Fruit fly (Drosophila melanogaster) whole organism, prepupa: ENCODE results near the gene rpr.
A peak's percentile ranks its signal among the peaks of the same experiment; 100 is the strongest.

Source experiments
- Blimp-1 ChIP-seq: fragments of 200-800 bp; sonication (Bioruptor generic); optimal IDR thresholded peaks from 3 replicates; lab custom pipeline; 2017; ENCODE audit warnings: missing biosample characterization, missing genetic modification characterization, mild to moderate bottlenecking, moderate library complexity, missing genetic modification reagents
- CG10669 ChIP-seq: fragments of 200-800 bp; sonication (Bioruptor generic); optimal IDR thresholded peaks from 3 replicates; lab custom pipeline; 2018; ENCODE audit warnings: missing biosample characterization, mild to moderate bottlenecking, missing genetic modification characterization, moderate library complexity
- CG11762 ChIP-seq: fragments of 200-800 bp; sonication (Bioruptor generic); optimal IDR thresholded peaks from 3 replicates; lab custom pipeline; 2016; ENCODE audit warnings: missing biosample characterization, missing genetic modification characterization; ENCODE audit not compliant: insufficient read depth
- CG11902 ChIP-seq: fragments of 200-800 bp; sonication (Bioruptor generic); optimal IDR thresholded peaks from 3 replicates; lab custom pipeline; 2016; ENCODE audit warnings: missing biosample characterization, missing genetic modification characterization
- CG15336 ChIP-seq: fragments of 200-800 bp; sonication (Bioruptor generic); IDR thresholded peaks from 2 replicates; pipeline ENCODE4 v1.3.6; 2022; ENCODE audit warnings: missing biosample characterization, missing genetic modification characterization
- CG1621 ChIP-seq: fragments of 200-800 bp; sonication (Bioruptor generic); optimal IDR thresholded peaks from 3 replicates; lab custom pipeline; 2018; ENCODE audit warnings: missing biosample characterization, mild to moderate bottlenecking, missing genetic modification characterization
- CG16779 ChIP-seq: fragments of 200-800 bp; sonication (Bioruptor generic); optimal IDR thresholded peaks from 3 replicates; lab custom pipeline; 2017; ENCODE audit warnings: missing biosample characterization, mild to moderate bottlenecking, missing genetic modification characterization
- CG3032 ChIP-seq: fragments of 200-800 bp; optimal IDR thresholded peaks from 2 replicates; lab custom pipeline; 2019; ENCODE audit warnings: missing biosample characterization, mild to moderate bottlenecking, missing genetic modification characterization, moderate library complexity
- CG31627 ChIP-seq: fragments of 200-800 bp; sonication (Bioruptor generic); optimal IDR thresholded peaks from 3 replicates; lab custom pipeline; 2016; ENCODE audit warnings: missing biosample characterization, missing genetic modification characterization
- CG32006 ChIP-seq: fragments of 200-800 bp; sonication (Bioruptor generic); optimal IDR thresholded peaks from 3 replicates; lab custom pipeline; 2017; ENCODE audit warnings: missing biosample characterization, mild to moderate bottlenecking, missing genetic modification characterization
- CG3919 ChIP-seq: fragments of 200-800 bp; sonication (Bioruptor generic); optimal IDR thresholded peaks from 3 replicates; lab custom pipeline; 2016; ENCODE audit warnings: missing biosample characterization, missing genetic modification characterization
- CG4318 ChIP-seq: fragments of 200-800 bp; sonication (Bioruptor generic); optimal IDR thresholded peaks from 3 replicates; lab custom pipeline; 2017; ENCODE audit warnings: missing biosample characterization, mild to moderate bottlenecking, missing genetic modification characterization
- CG6163 ChIP-seq: fragments of 200-800 bp; sonication (Bioruptor generic); IDR thresholded peaks from 3 replicates; pipeline ENCODE4 v1.3.6; 2022; ENCODE audit warnings: missing biosample characterization, missing genetic modification characterization
- CG6276 ChIP-seq: fragments of 200-800 bp; sonication (Bioruptor generic); optimal IDR thresholded peaks from 2 replicates; lab custom pipeline; 2017; ENCODE audit warnings: missing biosample characterization, mild to moderate bottlenecking, missing genetic modification characterization
- CG6792 ChIP-seq: fragments of 200-800 bp; sonication (Bioruptor generic); optimal IDR thresholded peaks from 3 replicates; lab custom pipeline; 2016; ENCODE audit warnings: missing biosample characterization, missing genetic modification characterization
- CG6808 ChIP-seq: fragments of 200-800 bp; sonication (Bioruptor generic); optimal IDR thresholded peaks from 3 replicates; lab custom pipeline; 2017; ENCODE audit warnings: missing biosample characterization, missing genetic modification characterization, mild to moderate bottlenecking, moderate library complexity, missing genetic modification reagents
- CG6854 ChIP-seq: fragments of 200-800 bp; sonication (Bioruptor generic); optimal IDR thresholded peaks from 2 replicates; lab custom pipeline; 2017; ENCODE audit warnings: missing biosample characterization, mild to moderate bottlenecking, missing genetic modification characterization
- CG7368 ChIP-seq: fragments of 200-800 bp; sonication (Bioruptor generic); optimal IDR thresholded peaks from 3 replicates; lab custom pipeline; 2016; ENCODE audit warnings: missing biosample characterization, missing genetic modification characterization
- CG8119 ChIP-seq: fragments of 200-800 bp; sonication (Bioruptor generic); IDR thresholded peaks from 3 replicates; pipeline ENCODE4 v1.3.6; 2022; ENCODE audit warnings: missing biosample characterization, missing genetic modification characterization
- CG8319 ChIP-seq: fragments of 200-800 bp; sonication (Bioruptor generic); optimal IDR thresholded peaks from 3 replicates; lab custom pipeline; 2016; ENCODE audit warnings: missing biosample characterization, missing genetic modification characterization
- CG8632 ChIP-seq: fragments of 200-800 bp; sonication (Bioruptor generic); optimal IDR thresholded peaks from 3 replicates; lab custom pipeline; 2016; ENCODE audit warnings: missing biosample characterization, missing genetic modification characterization
- CG9139 ChIP-seq: fragments of 200-800 bp; sonication (Bioruptor generic); optimal IDR thresholded peaks from 3 replicates; lab custom pipeline; 2017; ENCODE audit warnings: missing biosample characterization, mild to moderate bottlenecking, missing genetic modification characterization
- Eip78C ChIP-seq: fragments of 200-800 bp; sonication (Bioruptor generic); peaks from one replicate; lab custom pipeline; 2016; ENCODE audit warnings: missing biosample characterization, missing genetic modification characterization
- Eip93F ChIP-seq: fragments of 200-800 bp; sonication (Bioruptor generic); optimal IDR thresholded peaks from 2 replicates; lab custom pipeline; 2016; ENCODE audit warnings: missing biosample characterization, mild to moderate bottlenecking, missing genetic modification characterization
- Ets21C ChIP-seq: fragments of 200-800 bp; sonication (Bioruptor generic); optimal IDR thresholded peaks from 3 replicates; lab custom pipeline; 2016; ENCODE audit warnings: missing biosample characterization, missing genetic modification characterization
- Ets96B ChIP-seq: fragments of 200-800 bp; optimal IDR thresholded peaks from 2 replicates; lab custom pipeline; 2019; ENCODE audit warnings: missing biosample characterization, mild to moderate bottlenecking, missing genetic modification characterization, moderate library complexity
- Gug ChIP-seq: fragments of 200-800 bp; sonication (Bioruptor generic); IDR thresholded peaks from 2 replicates; pipeline ENCODE4 v1.3.6; 2022; ENCODE audit warnings: missing biosample characterization, missing genetic modification characterization
- Hr38 ChIP-seq: sonication (Bioruptor generic); optimal IDR thresholded peaks from 2 replicates; lab custom pipeline; 2016; ENCODE audit warnings: missing biosample characterization, missing genetic modification characterization
- Hr39 ChIP-seq: fragments of 200-800 bp; sonication (Bioruptor generic); optimal IDR thresholded peaks from 2 replicates; lab custom pipeline; 2016; ENCODE audit warnings: missing biosample characterization, missing genetic modification characterization
- Hr4 ChIP-seq: fragments of 200-800 bp; sonication (Bioruptor generic); optimal IDR thresholded peaks from 3 replicates; lab custom pipeline; 2016; ENCODE audit warnings: missing biosample characterization, missing genetic modification characterization
- Lpt ChIP-seq: fragments of 200-800 bp; sonication (Bioruptor generic); optimal IDR thresholded peaks from 3 replicates; lab custom pipeline; 2016; ENCODE audit warnings: missing biosample characterization, missing genetic modification characterization
- OdsH ChIP-seq: fragments of 200-800 bp; sonication (Bioruptor generic); optimal IDR thresholded peaks from 3 replicates; lab custom pipeline; 2016; ENCODE audit warnings: missing biosample characterization, missing genetic modification characterization
- Smox ChIP-seq: fragments of 200-800 bp; sonication (Bioruptor generic); optimal IDR thresholded peaks from 3 replicates; lab custom pipeline; 2016; ENCODE audit warnings: missing biosample characterization, missing genetic modification characterization
- Sox102F ChIP-seq: fragments of 200-800 bp; sonication (Bioruptor generic); optimal IDR thresholded peaks from 2 replicates; lab custom pipeline; 2016; ENCODE audit warnings: missing biosample characterization, mild to moderate bottlenecking, missing genetic modification characterization
- Sox15 ChIP-seq: fragments of 200-800 bp; sonication (Bioruptor generic); optimal IDR thresholded peaks from 3 replicates; lab custom pipeline; 2016; ENCODE audit warnings: missing biosample characterization, missing genetic modification characterization
- achi ChIP-seq: fragments of 200-800 bp; sonication (Bioruptor generic); optimal IDR thresholded peaks from 3 replicates; lab custom pipeline; 2016; ENCODE audit warnings: missing biosample characterization, missing genetic modification characterization
- acj6 ChIP-seq: fragments of 200-800 bp; sonication (Bioruptor generic); optimal IDR thresholded peaks from 3 replicates; lab custom pipeline; 2016; ENCODE audit warnings: missing biosample characterization, missing genetic modification characterization
- dac ChIP-seq: fragments of 200-800 bp; sonication (Bioruptor generic); optimal IDR thresholded peaks from 2 replicates; lab custom pipeline; 2017; ENCODE audit warnings: missing biosample characterization, mild to moderate bottlenecking, missing genetic modification characterization
- dsx ChIP-seq: fragments of 200-800 bp; optimal IDR thresholded peaks from 3 replicates; lab custom pipeline; 2019; ENCODE audit warnings: missing biosample characterization, mild to moderate bottlenecking, missing genetic modification characterization, moderate library complexity; ENCODE audit not compliant: poor library complexity, severe bottlenecking
- eg ChIP-seq: fragments of 200-800 bp; sonication (Bioruptor generic); IDR thresholded peaks from 3 replicates; pipeline ENCODE4 v1.3.6; 2022; ENCODE audit warnings: missing biosample characterization, missing genetic modification characterization
- fd59A ChIP-seq: fragments of 200-800 bp; sonication (Bioruptor generic); optimal IDR thresholded peaks from 2 replicates; lab custom pipeline; 2017; ENCODE audit warnings: missing biosample characterization, mild to moderate bottlenecking, missing genetic modification characterization, missing genetic modification reagents
- fd85E ChIP-seq: fragments of 200-800 bp; sonication (Bioruptor generic); optimal IDR thresholded peaks from 3 replicates; lab custom pipeline; 2016; ENCODE audit warnings: missing biosample characterization, missing genetic modification characterization
- fkh ChIP-seq: fragments of 200-800 bp; sonication (Bioruptor generic); optimal IDR thresholded peaks from 3 replicates; lab custom pipeline; 2017; ENCODE audit warnings: missing biosample characterization, mild to moderate bottlenecking, missing genetic modification characterization, moderate library complexity
- lz ChIP-seq: fragments of 200-800 bp; sonication (Bioruptor generic); optimal IDR thresholded peaks from 3 replicates; lab custom pipeline; 2016; ENCODE audit warnings: missing biosample characterization, missing genetic modification characterization
- pdm3 ChIP-seq: fragments of 200-800 bp; sonication (Bioruptor generic); optimal IDR thresholded peaks from 3 replicates; lab custom pipeline; 2016; ENCODE audit warnings: missing biosample characterization, missing genetic modification characterization
- salr ChIP-seq, 2 experiments: fragments of 200-800 bp; sonication (Bioruptor generic); optimal IDR thresholded peaks; 3 replicates each; lab custom pipeline; 2016 to 2018; ENCODE audit warnings: missing biosample characterization in 2 of 2, missing genetic modification characterization in 2 of 2, mild to moderate bottlenecking in 1 of 2
- spab ChIP-seq: fragments of 200-800 bp; sonication (Bioruptor generic); optimal IDR thresholded peaks from 2 replicates; lab custom pipeline; 2017; ENCODE audit warnings: missing biosample characterization, mild to moderate bottlenecking, missing genetic modification characterization, missing genetic modification reagents
- ss ChIP-seq, 2 experiments: fragments of 200-800 bp; sonication (Bioruptor generic); optimal IDR thresholded peaks; 2 replicates in 1 of 2; 3 replicates in 1 of 2; lab custom pipeline; 2017 to 2018; ENCODE audit warnings: mild to moderate bottlenecking in 2 of 2, missing biosample characterization in 2 of 2, missing genetic modification characterization in 2 of 2, moderate library complexity in 1 of 2
- svp ChIP-seq: fragments of 200-800 bp; sonication (Bioruptor generic); peaks from one replicate; lab custom pipeline; 2016; ENCODE audit warnings: missing biosample characterization, missing genetic modification characterization
- topi ChIP-seq: fragments of 200-800 bp; sonication (Bioruptor generic); optimal IDR thresholded peaks from 3 replicates; lab custom pipeline; 2016; ENCODE audit warnings: missing biosample characterization, missing genetic modification characterization

Gene rpr

DNA sequence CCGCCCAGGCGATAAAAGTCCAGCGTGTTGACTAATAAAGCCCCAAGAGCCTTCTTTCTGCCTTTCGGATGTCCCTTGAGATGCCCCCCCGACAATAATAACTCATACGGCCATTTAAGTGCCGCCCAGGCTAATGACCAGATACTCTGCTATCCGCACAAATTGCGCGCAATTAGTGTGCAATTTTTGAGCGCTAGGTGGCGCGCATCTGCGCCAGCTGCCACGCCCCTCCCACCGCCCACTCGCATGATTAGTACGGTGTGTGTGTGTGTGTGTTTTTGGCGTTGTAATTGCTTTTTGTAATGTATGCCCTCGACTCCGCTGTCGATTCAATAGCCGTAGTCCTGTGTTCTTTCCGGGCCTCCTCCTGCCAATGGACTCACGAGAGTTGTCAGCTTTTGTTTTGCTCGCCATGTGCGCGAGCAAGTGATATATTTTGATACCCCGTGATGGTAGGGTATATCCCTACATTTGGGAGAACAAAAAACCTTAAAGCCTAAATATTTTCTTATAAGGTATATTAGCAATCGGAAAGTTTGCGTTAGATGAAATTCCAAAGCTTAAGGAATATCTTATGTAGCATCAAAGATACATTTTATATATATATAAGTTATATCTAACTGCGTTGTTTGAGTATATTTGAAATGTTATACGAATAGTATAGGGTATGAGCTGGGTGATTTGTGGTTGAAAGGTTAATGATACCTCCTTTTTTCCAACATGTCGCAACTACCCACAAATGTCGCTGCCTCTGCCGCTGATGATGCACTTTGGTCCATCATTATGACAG lies 7.5 kb upstream of the rpr start:
- TF ChIP-seq CG6854 (GFP tag; lab: Kevin White, UChicago) (no peak), CG8632 (peak; percentile 26), Eip93F (no peak), spab (GFP tag; lab: Kevin White, UChicago) (peak; percentile 46), Hr4 (GFP tag; lab: Kevin White, UChicago) (no peak), Blimp-1 (no peak), CG8119 (no peak), fkh (GFP tag; lab: Kevin White, UChicago) (no peak), CG6792 (GFP tag; lab: Kevin White, UChicago) (peak; percentile 43), CG6276 (no peak), lz (peak; percentile 33), CG6808 (GFP tag; lab: Kevin White, UChicago) (peak; percentile 33), ss (GFP tag; optimal IDR thresholded peaks at IDR 0.05; lab: Kevin White, UChicago) (peak; percentile 21 to 61), topi (GFP tag; lab: Kevin White, UChicago) (peak; percentile 34), Sox102F (GFP tag; lab: Kevin White, UChicago) (peak; percentile 41), CG10669 (GFP tag; lab: Kevin White, UChicago) (peak; percentile 30), CG6163 (GFP tag; lab: Robert Waterston, UW) (0 out of 3 replicates have a peak, but pooled peaks have one; percentile 20), Ets96B (tag; lab: Kevin White, UChicago) (peak; percentile 54), CG3919 (peak; percentile 22), pdm3 (peak; percentile 52), dsx (peak; percentile 27), achi (peak; percentile 45), Hr38 (no peak), CG11902 (GFP tag; lab: Kevin White, UChicago) (peak; percentile 35), CG32006 (GFP tag; lab: Kevin White, UChicago) (peak; percentile 34), acj6 (GFP tag; lab: Kevin White, UChicago) (peak; percentile 57), Gug (GFP tag; lab: Robert Waterston, UW) (no peak), CG31627 (GFP tag; lab: Kevin White, UChicago) (peak; percentile 71), Hr39 (GFP tag; lab: Kevin White, UChicago) (peak; percentile 72), CG1621 (tag; lab: Kevin White, UChicago) (no peak), OdsH (GFP tag; lab: Kevin White, UChicago) (peak; percentile 57), CG11762 (GFP tag; lab: Kevin White, UChicago) (no peak), CG4318 (GFP tag; lab: Kevin White, UChicago) (no peak), Lpt (GFP tag; lab: Kevin White, UChicago) (no peak), dac (GFP tag; lab: Kevin White, UChicago) (no peak), svp (GFP tag; lab: Kevin White, UChicago) (peak; percentile 80), eg (no peak), CG8319 (GFP tag; lab: Kevin White, UChicago) (no peak), CG9139 (GFP tag; lab: Kevin White, UChicago) (no peak), CG16779 (tag; lab: Kevin White, UChicago) (no peak), CG3032 (tag; lab: Kevin White, UChicago) (peak; percentile 38), CG7368 (GFP tag; lab: Kevin White, UChicago) (no peak), Ets21C (peak; percentile 49), Sox15 (GFP tag; lab: Kevin White, UChicago) (peak; percentile 37), salr (GFP tag; optimal IDR thresholded peaks at IDR 0.05; lab: Kevin White, UChicago) (peak in 1 of 2 experiments; percentile 8), CG15336 (no peak), fd85E (no peak), fd59A (peak; percentile 60), Eip78C (GFP tag; lab: Kevin White, UChicago) (peak; percentile 86), Smox (GFP tag; lab: Kevin White, UChicago) (peak; percentile 58)
